Worm (Caenorhabditis elegans): ENCODE measurements around the gene str-204.

DNA sequence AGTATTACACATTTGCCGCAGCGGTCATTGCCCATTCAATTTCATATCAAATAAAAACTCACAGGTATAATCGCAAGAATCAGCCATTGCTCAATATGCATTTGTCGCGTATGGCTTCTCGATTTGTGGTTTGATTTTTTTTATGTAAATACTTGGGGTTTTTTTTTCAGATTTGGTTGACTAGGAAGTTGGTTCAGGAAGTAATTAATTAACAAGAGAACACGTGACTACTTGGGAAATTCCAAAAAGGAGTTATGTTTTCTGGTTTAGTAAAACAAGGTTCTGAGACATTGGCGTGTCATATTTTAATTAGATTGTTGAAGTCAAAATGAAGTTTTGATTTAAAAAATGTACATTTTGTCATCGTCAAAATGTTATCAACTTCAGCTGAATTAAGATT lies 28.5 kb upstream of the str-204 start, which contains the start of gene srx-36:
- TF ChIP-seq sox-2 (GFP tag; IDR thresholded peaks at IDR 0.05) (no peak), ama-1 (optimal IDR thresholded peaks at IDR 0.05) (no peak), hlh-30 (tag; optimal IDR thresholded peaks at IDR 0.05; ENCODE audit: insufficient read depth) (no peak), pqm-1 (tag; optimal IDR thresholded peaks at IDR 0.05) (no peak), rnt-1 (tag; optimal IDR thresholded peaks at IDR 0.05) (no peak), ceh-45 (GFP tag; IDR thresholded peaks at IDR 0.05) (no peak), ahr-1 (tag; optimal IDR thresholded peaks at IDR 0.05) (no peak), pat-9 (tag; optimal IDR thresholded peaks at IDR 0.05) (no peak), dmd-4 (tag; optimal IDR thresholded peaks at IDR 0.05; ENCODE audit: borderline replicate concordance) (no peak), C38D4.7 (GFP tag; optimal IDR thresholded peaks at IDR 0.05) (no peak)

Data from whole organism, late embryonic.